Worm (Caenorhabditis elegans): ENCODE data around the gene cla-1.

DNA sequence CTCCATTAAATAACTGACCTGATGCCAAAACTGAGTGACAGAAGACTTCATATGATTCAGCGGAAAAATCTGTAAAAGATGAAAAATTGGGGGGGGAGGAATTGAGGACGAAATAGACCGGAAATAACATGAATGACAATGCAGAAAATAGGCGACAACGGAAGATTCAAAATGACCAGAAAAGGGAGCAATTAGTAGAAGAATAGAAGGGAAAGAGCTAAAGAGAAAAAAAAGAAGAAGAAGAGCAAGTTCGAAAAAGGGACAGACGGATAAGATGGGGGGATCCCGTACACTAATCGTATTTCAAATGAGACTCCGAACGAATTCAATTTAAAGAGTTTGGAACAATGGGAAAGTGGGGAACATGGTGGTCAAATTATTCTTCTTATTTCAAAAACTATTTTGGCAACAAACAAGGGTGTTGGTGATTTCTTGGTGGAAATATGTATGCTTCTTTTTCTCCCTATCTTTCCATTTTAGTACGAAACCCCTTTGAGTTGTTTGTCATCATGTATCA, 46.2 kb upstream of the cla-1 start, which contains the start of gene R05G6.10:
- TF ChIP-seq sdc-2 (tag; optimal IDR thresholded peaks at IDR 0.05), result no peak
- no peak for TF ChIP-seq gmeb-2 (tag; optimal IDR thresholded peaks at IDR 0.05)
- no peak for TF ChIP-seq fax-1 (tag; optimal IDR thresholded peaks at IDR 0.05)
- no peak for TF ChIP-seq nhr-11 (tag; optimal IDR thresholded peaks at IDR 0.05)

All from whole organism, late embryonic.